Fruit fly (Drosophila melanogaster) whole organism, pupa: Measurements from ENCODE around the gene CycT.

Source experiments
- CG10348 ChIP-seq: fragments of 200-800 bp; sonication (Bioruptor generic); IDR thresholded peaks from 2 replicates; pipeline ENCODE4 v1.3.6; 2022; ENCODE audit warnings: missing biosample characterization, missing genetic modification characterization
- CG12605 ChIP-seq: fragments of 200-800 bp; sonication (Bioruptor generic); IDR thresholded peaks from 2 replicates; pipeline ENCODE4 v1.3.6; 2022; ENCODE audit warnings: missing biosample characterization, missing genetic modification characterization
- CG13204 ChIP-seq: fragments of 200-800 bp; sonication (Bioruptor generic); optimal IDR thresholded peaks from 2 replicates; lab custom pipeline; 2018; ENCODE audit warnings: missing biosample characterization, mild to moderate bottlenecking, missing genetic modification characterization, moderate library complexity
- CG14655 ChIP-seq: fragments of 200-800 bp; sonication (Bioruptor generic); optimal IDR thresholded peaks from 3 replicates; lab custom pipeline; 2017; ENCODE audit warnings: mild to moderate bottlenecking, missing biosample characterization, missing genetic modification reagents, missing genetic modification characterization
- CG15710 ChIP-seq: fragments of 200-800 bp; sonication (Bioruptor generic); optimal IDR thresholded peaks from 2 replicates; lab custom pipeline; 2018; ENCODE audit warnings: missing biosample characterization, mild to moderate bottlenecking, missing genetic modification characterization, moderate library complexity
- CG17806 ChIP-seq: fragments of 200-800 bp; sonication (Bioruptor generic); optimal IDR thresholded peaks from 2 replicates; lab custom pipeline; 2018; ENCODE audit warnings: missing biosample characterization, mild to moderate bottlenecking, missing genetic modification characterization, moderate library complexity
- CG32121 ChIP-seq: fragments of 200-800 bp; sonication (Bioruptor generic); IDR thresholded peaks from 2 replicates; pipeline ENCODE4 v1.3.6; 2022; ENCODE audit warnings: missing biosample characterization, missing genetic modification characterization
- CG34367 ChIP-seq: fragments of 200-800 bp; sonication (Bioruptor generic); optimal IDR thresholded peaks from 2 replicates; lab custom pipeline; 2018; ENCODE audit warnings: missing biosample characterization, mild to moderate bottlenecking, missing genetic modification characterization
- CG4496 ChIP-seq: fragments of 200-800 bp; sonication (Bioruptor generic); IDR thresholded peaks from 3 replicates; pipeline ENCODE4 v1.3.6; 2022; ENCODE audit warnings: missing biosample characterization, missing genetic modification characterization
- CG8159 ChIP-seq: fragments of 200-800 bp; sonication (Bioruptor generic); optimal IDR thresholded peaks from 3 replicates; lab custom pipeline; 2018; ENCODE audit warnings: missing biosample characterization, mild to moderate bottlenecking, missing genetic modification characterization, moderate library complexity
- CG8301 ChIP-seq: fragments of 200-800 bp; sonication (Bioruptor generic); optimal IDR thresholded peaks from 2 replicates; lab custom pipeline; 2018; ENCODE audit warnings: missing biosample characterization, mild to moderate bottlenecking, missing genetic modification characterization
- CG9948 ChIP-seq: fragments of 200-800 bp; sonication (Bioruptor generic); optimal IDR thresholded peaks from 2 replicates; lab custom pipeline; 2018; ENCODE audit warnings: missing biosample characterization, mild to moderate bottlenecking, missing genetic modification characterization, moderate library complexity
- D1 ChIP-seq: fragments of 200-800 bp; sonication (Bioruptor generic); optimal IDR thresholded peaks from 2 replicates; lab custom pipeline; 2018; ENCODE audit warnings: missing biosample characterization, mild to moderate bottlenecking, missing genetic modification characterization, moderate library complexity
- EcR ChIP-seq: fragments of 200-800 bp; sonication (Bioruptor generic); optimal IDR thresholded peaks from 3 replicates; lab custom pipeline; 2019; ENCODE audit warnings: missing biosample characterization, missing genetic modification characterization, mild to moderate bottlenecking, moderate library complexity, missing genetic modification reagents
- Ets98B ChIP-seq: fragments of 200-800 bp; sonication (Bioruptor generic); IDR thresholded peaks from 2 replicates; pipeline ENCODE4 v1.3.6; 2022; ENCODE audit warnings: missing biosample characterization, missing genetic modification characterization
- Pif1A ChIP-seq: fragments of 200-800 bp; sonication (Bioruptor generic); optimal IDR thresholded peaks from 3 replicates; lab custom pipeline; 2016; ENCODE audit warnings: missing biosample characterization, missing genetic modification characterization
- Pif1B ChIP-seq: fragments of 200-800 bp; sonication (Bioruptor generic); optimal IDR thresholded peaks from 3 replicates; lab custom pipeline; 2016; ENCODE audit warnings: missing biosample characterization, missing genetic modification characterization
- Snoo ChIP-seq: fragments of 200-800 bp; sonication (Bioruptor generic); optimal IDR thresholded peaks from 3 replicates; lab custom pipeline; 2017; ENCODE audit warnings: missing biosample characterization, mild to moderate bottlenecking, missing genetic modification characterization, inconsistent platforms
- fd96Ca ChIP-seq: fragments of 200-800 bp; sonication (Bioruptor generic); IDR thresholded peaks from 3 replicates; pipeline ENCODE4 v1.3.6; 2022; ENCODE audit warnings: missing biosample characterization, missing genetic modification characterization
- gl ChIP-seq: fragments of 200-800 bp; sonication (Bioruptor generic); optimal IDR thresholded peaks from 2 replicates; lab custom pipeline; 2018; ENCODE audit warnings: missing biosample characterization, mild to moderate bottlenecking, missing genetic modification characterization
- rn ChIP-seq: fragments of 200-800 bp; sonication (Bioruptor generic); IDR thresholded peaks from 2 replicates; pipeline ENCODE4 v1.3.6; 2022; ENCODE audit warnings: missing biosample characterization, missing genetic modification characterization

Gene CycT

DNA sequence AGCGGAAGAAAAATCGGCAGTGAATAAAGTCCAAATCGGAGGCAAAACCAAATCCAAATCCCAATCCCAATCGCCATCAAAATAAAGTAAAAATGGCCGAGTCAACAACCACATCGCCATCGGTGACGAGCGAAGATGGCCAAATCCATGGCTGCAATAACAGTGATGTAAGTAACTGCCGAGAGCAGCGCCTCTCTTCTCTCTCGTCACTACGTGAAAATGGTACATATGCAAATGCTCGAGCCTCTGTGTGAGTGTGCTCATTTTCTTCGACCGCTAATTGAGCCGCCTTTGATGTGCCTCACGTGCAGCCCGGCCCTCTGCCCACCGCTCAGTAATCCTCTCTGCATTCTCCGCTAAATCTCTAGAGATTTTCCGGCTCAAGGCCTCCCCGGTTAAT lies 23.2 kb downstream of the CycT start:
- TF ChIP-seq CG34367 (tag; lab: Kevin White, UChicago) (no peak), fd96Ca (GFP tag; lab: Robert Waterston, UW) (no peak), CG12605 (no peak), gl (tag; lab: Kevin White, UChicago) (no peak), CG4496 (GFP tag; lab: Robert Waterston, UW) (no peak), CG8159 (tag; lab: Kevin White, UChicago) (no peak), CG14655 (GFP tag; lab: Kevin White, UChicago) (no peak), CG15710 (no peak), D1 (tag; lab: Kevin White, UChicago) (no peak), CG32121 (GFP tag; lab: Robert Waterston, UW) (no peak)

DNA sequence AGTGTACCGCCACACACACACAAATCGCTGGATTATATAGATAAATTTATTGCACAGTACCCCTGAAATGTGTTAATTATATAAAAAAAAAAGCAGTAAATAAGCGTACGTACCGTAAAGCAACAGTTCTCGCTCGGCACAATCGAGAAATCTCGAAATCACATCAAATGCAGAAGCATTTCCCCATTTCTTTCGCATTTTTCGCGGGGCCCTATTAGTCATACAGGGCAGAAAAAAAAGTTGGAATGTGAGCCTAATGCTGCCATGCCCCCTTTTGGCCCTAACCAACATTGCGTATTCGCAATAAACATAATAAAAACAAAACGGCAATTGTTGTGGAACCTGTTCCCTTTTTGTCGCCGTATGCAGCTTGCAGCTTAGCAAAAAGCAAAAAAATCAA lies 23.8 kb downstream of the CycT start:
- no peak for TF ChIP-seq CG4496 (GFP tag; lab: Robert Waterston, UW)
- TF ChIP-seq CG32121 (GFP tag; lab: Robert Waterston, UW): no peak
- no peak for TF ChIP-seq gl (tag; lab: Kevin White, UChicago)
- no peak for TF ChIP-seq rn (GFP tag; lab: Robert Waterston, UW)
- no peak for TF ChIP-seq CG17806 (tag; lab: Kevin White, UChicago)
- TF ChIP-seq EcR (GFP tag; lab: Kevin White, UChicago): no peak
- TF ChIP-seq CG13204 (GFP tag; lab: Kevin White, UChicago): no peak
- no peak for TF ChIP-seq Snoo (tag; lab: Kevin White, UChicago)
- TF ChIP-seq CG34367 (tag; lab: Kevin White, UChicago): no peak
- no peak for TF ChIP-seq CG8159 (tag; lab: Kevin White, UChicago)
- no peak for TF ChIP-seq D1 (tag; lab: Kevin White, UChicago)
- no peak for TF ChIP-seq CG10348 (GFP tag; lab: Robert Waterston, UW)
- no peak for TF ChIP-seq CG8301 (tag; lab: Kevin White, UChicago)
- no peak for TF ChIP-seq fd96Ca (GFP tag; lab: Robert Waterston, UW)
- TF ChIP-seq Pif1B (GFP tag; lab: Kevin White, UChicago): no peak
- no peak for TF ChIP-seq Pif1A (GFP tag; lab: Kevin White, UChicago)
- TF ChIP-seq Ets98B (GFP tag; lab: Robert Waterston, UW): no peak
- TF ChIP-seq CG14655 (GFP tag; lab: Kevin White, UChicago): no peak
- no peak for TF ChIP-seq CG15710
- no peak for TF ChIP-seq CG9948 (tag; lab: Kevin White, UChicago)

DNA sequence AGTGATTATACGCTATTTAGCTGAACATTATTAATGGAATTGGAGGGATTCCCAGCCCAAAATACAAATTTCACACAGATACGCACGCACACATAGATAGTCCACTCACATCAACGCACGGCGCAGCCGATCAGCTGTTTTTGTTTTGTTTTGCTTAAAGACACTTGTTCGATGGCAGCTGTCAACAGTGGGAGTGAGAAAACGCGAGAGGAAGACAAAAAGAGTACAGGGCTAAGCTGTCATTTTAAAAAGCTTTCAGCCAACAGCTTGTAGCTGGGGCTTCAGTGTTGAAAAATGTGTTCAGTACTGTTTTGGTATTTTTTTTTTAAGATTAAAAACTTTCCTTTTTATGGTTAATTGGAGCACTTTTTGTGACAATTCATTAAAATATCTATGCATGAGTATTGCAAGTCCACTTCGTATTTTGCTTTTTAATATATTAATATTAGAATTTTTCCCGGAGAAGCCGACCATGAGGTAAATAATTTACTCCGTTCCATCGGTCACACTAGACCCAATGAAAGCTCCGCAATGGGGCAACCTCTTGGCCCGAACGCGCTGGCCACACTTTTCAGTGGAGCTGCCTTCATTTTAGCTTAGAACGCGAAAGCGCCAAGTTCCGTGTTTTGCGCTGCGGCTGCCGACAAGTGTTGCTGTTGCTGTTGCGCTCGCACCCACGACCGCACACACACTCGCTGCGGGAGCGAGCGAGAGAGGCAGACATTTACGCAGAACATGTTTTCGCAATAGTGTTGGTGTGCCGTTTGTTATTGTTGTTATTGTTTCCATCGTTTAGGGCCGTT lies 24.5 kb downstream of the CycT start:
- TF ChIP-seq CG8159 (tag; lab: Kevin White, UChicago) (peak; percentile 36), CG9948 (tag; lab: Kevin White, UChicago) (peak; percentile 23), CG32121 (GFP tag; lab: Robert Waterston, UW) (no peak; the same call in 1 of the 2 replicates), CG17806 (tag; lab: Kevin White, UChicago) (peak; percentile 24), fd96Ca (GFP tag; lab: Robert Waterston, UW) (no peak; the same call in 1 of the 3 replicates), CG4496 (GFP tag; lab: Robert Waterston, UW) (no peak), CG12605 (peak; percentile 86), CG8301 (tag; lab: Kevin White, UChicago) (no peak), CG34367 (tag; lab: Kevin White, UChicago) (no peak), CG10348 (GFP tag; lab: Robert Waterston, UW) (no peak), EcR (GFP tag; lab: Kevin White, UChicago) (peak; percentile 15), CG15710 (peak; percentile 50), D1 (tag; lab: Kevin White, UChicago) (no peak), CG14655 (GFP tag; lab: Kevin White, UChicago) (no peak), Ets98B (GFP tag; lab: Robert Waterston, UW) (peak; percentile 35; the same call in 1 of the 2 replicates), CG13204 (GFP tag; lab: Kevin White, UChicago) (peak; percentile 43), rn (GFP tag; lab: Robert Waterston, UW) (no peak), Pif1B (GFP tag; lab: Kevin White, UChicago) (no peak), gl (tag; lab: Kevin White, UChicago) (no peak), Pif1A (GFP tag; lab: Kevin White, UChicago) (peak; percentile 21), Snoo (tag; lab: Kevin White, UChicago) (peak; percentile 26)

DNA sequence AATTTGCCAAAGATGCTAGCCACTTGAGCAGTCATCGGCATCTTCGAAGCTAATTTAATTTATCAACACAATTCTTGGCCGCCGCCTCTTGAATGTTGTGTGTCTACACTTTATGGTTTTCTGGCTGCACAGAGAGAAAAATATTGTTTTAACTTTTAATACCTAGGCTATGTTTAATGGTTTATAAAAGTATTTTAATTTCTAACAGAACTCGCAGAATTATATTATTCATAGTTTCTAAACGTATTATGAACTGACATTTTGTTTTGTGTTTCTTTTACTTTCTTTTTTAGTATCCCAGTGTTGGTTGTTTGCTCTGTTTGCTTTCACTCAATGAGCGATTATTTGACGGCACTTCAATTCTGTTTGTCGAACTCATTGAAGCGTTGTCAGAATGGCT lies 25.4 kb downstream of the CycT start:
- TF ChIP-seq Snoo (tag; lab: Kevin White, UChicago) (no peak), CG12605 (no peak), EcR (GFP tag; lab: Kevin White, UChicago) (no peak), rn (GFP tag; lab: Robert Waterston, UW) (no peak), CG4496 (GFP tag; lab: Robert Waterston, UW) (no peak), CG14655 (GFP tag; lab: Kevin White, UChicago) (no peak), CG8159 (tag; lab: Kevin White, UChicago) (no peak), Ets98B (GFP tag; lab: Robert Waterston, UW) (no peak), CG17806 (tag; lab: Kevin White, UChicago) (no peak), CG9948 (tag; lab: Kevin White, UChicago) (no peak), Pif1A (GFP tag; lab: Kevin White, UChicago) (no peak), CG10348 (GFP tag; lab: Robert Waterston, UW) (no peak), gl (tag; lab: Kevin White, UChicago) (no peak), Pif1B (GFP tag; lab: Kevin White, UChicago) (no peak), CG13204 (GFP tag; lab: Kevin White, UChicago) (no peak), CG8301 (tag; lab: Kevin White, UChicago) (no peak), D1 (tag; lab: Kevin White, UChicago) (no peak), fd96Ca (GFP tag; lab: Robert Waterston, UW) (no peak), CG15710 (no peak), CG32121 (GFP tag; lab: Robert Waterston, UW) (no peak)
